Worm (Caenorhabditis elegans) whole organism, young adult: ENCODE results near the gene str-44.

Experiments used
- T07F8.4 ChIP-seq: sonication (generic microtip); optimal IDR thresholded peaks from 2 replicates; lab custom pipeline; 2016; ENCODE audit warnings: mild to moderate bottlenecking, missing genetic modification characterization, moderate library complexity, missing compliant biosample characterization
- ama-1 ChIP-seq, 3 experiments: fragments of 150-350 bp in 1 of 3; sonication (generic microtip) in 2 of 3; optimal IDR thresholded peaks; 2 replicates each; lab custom pipeline; 2014 to 2018; ENCODE audit warnings: missing biosample characterization in 2 of 3, missing genetic modification characterization in 2 of 3, missing genetic modification reagents in 2 of 3
- nhr-80 ChIP-seq: sonication (generic microtip); optimal IDR thresholded peaks from 2 replicates; lab custom pipeline; 2016; ENCODE audit warnings: missing genetic modification characterization, missing compliant biosample characterization

DNA sequence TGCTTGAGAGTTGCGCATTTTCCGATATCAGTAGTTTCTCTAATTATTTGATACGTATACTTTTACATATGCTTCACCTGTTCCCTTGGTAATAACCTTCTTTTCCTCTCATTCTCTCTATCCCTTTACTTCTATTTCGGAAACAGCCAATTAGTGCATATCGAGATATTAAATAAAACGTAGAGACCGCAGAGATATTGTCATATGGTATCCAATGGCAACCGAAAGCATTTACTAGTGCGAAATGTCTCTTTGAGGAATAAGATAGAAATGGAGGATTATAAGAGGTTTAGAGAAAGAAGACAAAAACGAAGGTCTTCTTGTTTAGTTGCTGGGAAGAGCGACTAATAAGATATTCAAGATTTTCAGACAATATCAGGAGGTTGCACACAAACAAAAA is 20.6 kb upstream of the str-44 start, which contains the start of gene maph-9:
- no peak for TF ChIP-seq T07F8.4 (tag; lab: Kevin White, UChicago)
- TF ChIP-seq ama-1 (optimal IDR thresholded peaks at IDR 0.05; lab: Kevin White, UChicago): no peak
- TF ChIP-seq ama-1 (GFP tag; optimal IDR thresholded peaks at IDR 0.05; lab: Kevin White, UChicago): no peak
- no peak for TF ChIP-seq nhr-80 (tag; lab: Kevin White, UChicago)
